Worm (Caenorhabditis elegans) whole organism, early embryonic: Measurements from ENCODE around the gene pgl-2.

Source experiments
- B0310.2 ChIP-seq: sonication (generic microtip); optimal IDR thresholded peaks from 2 replicates; lab custom pipeline; 2016; ENCODE audit warnings: mild to moderate bottlenecking, missing genetic modification characterization, missing compliant biosample characterization
- F13C5.2 ChIP-seq: sonication (generic microtip); optimal IDR thresholded peaks from 2 replicates; lab custom pipeline; 2017; ENCODE audit warnings: mild to moderate bottlenecking, missing genetic modification characterization, inconsistent platforms, missing compliant biosample characterization
- aly-1 ChIP-seq: sonication (generic microtip); optimal IDR thresholded peaks from 2 replicates; lab custom pipeline; 2016; ENCODE audit warnings: missing genetic modification characterization, missing compliant biosample characterization
- ama-1 ChIP-seq: fragments of 150-350 bp; optimal IDR thresholded peaks from 2 replicates; lab custom pipeline; 2014
- ceh-13 ChIP-seq: fragments of 200-800 bp; sonication (Bioruptor generic); optimal IDR thresholded peaks from 2 replicates; lab custom pipeline; 2018; ENCODE audit warnings: mild to moderate bottlenecking, missing genetic modification characterization, missing compliant biosample characterization
- ceh-36 ChIP-seq: sonication (generic microtip); optimal IDR thresholded peaks from 2 replicates; lab custom pipeline; 2016; ENCODE audit warnings: missing genetic modification characterization, inconsistent platforms, missing compliant biosample characterization
- ets-7 ChIP-seq: sonication (generic microtip); optimal IDR thresholded peaks from 2 replicates; lab custom pipeline; 2016; ENCODE audit warnings: missing genotype, missing genetic modification characterization, missing compliant biosample characterization
- flt-1 ChIP-seq: fragments of 200-800 bp; sonication (Bioruptor generic); IDR thresholded peaks from 2 replicates; pipeline ENCODE4 v1.3.6; 2022; ENCODE audit warnings: missing genetic modification characterization, missing compliant biosample characterization
- hmbx-1 ChIP-seq: sonication (generic microtip); optimal IDR thresholded peaks from 2 replicates; lab custom pipeline; 2016; ENCODE audit warnings: mild to moderate bottlenecking, missing genetic modification characterization, missing compliant biosample characterization
- hmg-4 ChIP-seq: fragments of 200-800 bp; sonication (Bioruptor generic); optimal IDR thresholded peaks from 2 replicates; lab custom pipeline; 2018; ENCODE audit warnings: mild to moderate bottlenecking, missing genetic modification characterization, missing compliant biosample characterization
- hnd-1 ChIP-seq: sonication (generic microtip); optimal IDR thresholded peaks from 2 replicates; lab custom pipeline; 2016; ENCODE audit warnings: missing genetic modification characterization, missing compliant biosample characterization
- pes-1 ChIP-seq: fragments of 200-800 bp; sonication (Bioruptor generic); IDR thresholded peaks from 2 replicates; pipeline ENCODE4 v1.3.6; 2022; ENCODE audit warnings: missing genetic modification reagents, missing genetic modification characterization, missing compliant biosample characterization
- scrt-1 ChIP-seq: fragments of 200-800 bp; sonication (Bioruptor generic); IDR thresholded peaks from 2 replicates; pipeline ENCODE4 v1.3.6; 2022; ENCODE audit warnings: missing genetic modification characterization, missing compliant biosample characterization
- sea-1 ChIP-seq: fragments of 200-800 bp; sonication (Bioruptor generic); conservative IDR thresholded peaks from 2 replicates; pipeline ENCODE4 v1.3.6; 2022; ENCODE audit warnings: missing genetic modification characterization, missing compliant biosample characterization
- tbx-11 ChIP-seq: fragments of 200-800 bp; sonication (Bioruptor generic); IDR thresholded peaks from 2 replicates; pipeline ENCODE4 v1.3.6; 2022; ENCODE audit warnings: missing genetic modification characterization, missing compliant biosample characterization
- tbx-37 ChIP-seq: fragments of 200-800 bp; sonication (Bioruptor generic); conservative IDR thresholded peaks from 2 replicates; pipeline ENCODE4 v1.3.6; 2022; ENCODE audit warnings: missing genetic modification reagents, missing genetic modification characterization, missing compliant biosample characterization
- tra-4 ChIP-seq: sonication (generic microtip); optimal IDR thresholded peaks from 2 replicates; lab custom pipeline; 2017; ENCODE audit warnings: missing genetic modification characterization, missing compliant biosample characterization

The pgl-2 gene

ce11 chrIII:8656055-8656454 is 19.2 kb downstream of the pgl-2 start:
- TF ChIP-seq hmbx-1 (no peak), sea-1 (GFP tag; lab: Robert Waterston, UW) (no peak)

DNA sequence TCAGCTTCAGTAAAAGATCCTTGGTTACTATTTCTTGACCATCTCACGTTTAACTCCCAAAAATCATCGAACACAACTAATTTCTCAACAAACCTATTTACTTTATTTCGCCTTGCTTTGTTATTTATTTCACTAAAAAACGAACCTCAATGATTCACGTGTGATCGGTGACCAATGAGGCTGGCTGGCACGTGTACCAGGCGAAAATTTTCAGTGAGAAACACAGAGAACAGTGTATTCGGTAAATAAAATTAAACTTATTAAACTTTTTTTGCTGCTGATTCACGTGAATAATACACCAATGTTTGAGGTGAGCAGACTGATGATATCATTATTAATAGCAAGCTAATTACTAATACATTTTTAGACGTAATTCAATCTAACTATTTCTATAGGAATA is 19.8 kb downstream of the pgl-2 start:
- TF ChIP-seq tra-4 (no peak), aly-1 (tag; lab: Kevin White, UChicago) (no peak), hnd-1 (tag; lab: Kevin White, UChicago) (no peak), hmg-4 (no peak), ceh-13 (GFP tag; lab: Kevin White, UChicago) (no peak), tbx-37 (GFP tag; lab: Robert Waterston, UW) (no peak), B0310.2 (tag; lab: Kevin White, UChicago) (no peak), tbx-11 (no peak), ama-1 (lab: Kevin White, UChicago) (no peak), F13C5.2 (no peak), ets-7 (tag; lab: Kevin White, UChicago) (no peak), ceh-36 (tag; lab: Kevin White, UChicago) (no peak), scrt-1 (GFP tag; lab: Robert Waterston, UW) (no peak), sea-1 (GFP tag; lab: Robert Waterston, UW) (no peak)

- no peak for TF ChIP-seq F13C5.2
- TF ChIP-seq flt-1, result no peak
- TF ChIP-seq tbx-11, result no peak
- no peak for TF ChIP-seq ama-1 (lab: Kevin White, UChicago)
Observed at ce11 chrIII:8654400-8654980, 20.7 kb downstream of the pgl-2 start.

DNA sequence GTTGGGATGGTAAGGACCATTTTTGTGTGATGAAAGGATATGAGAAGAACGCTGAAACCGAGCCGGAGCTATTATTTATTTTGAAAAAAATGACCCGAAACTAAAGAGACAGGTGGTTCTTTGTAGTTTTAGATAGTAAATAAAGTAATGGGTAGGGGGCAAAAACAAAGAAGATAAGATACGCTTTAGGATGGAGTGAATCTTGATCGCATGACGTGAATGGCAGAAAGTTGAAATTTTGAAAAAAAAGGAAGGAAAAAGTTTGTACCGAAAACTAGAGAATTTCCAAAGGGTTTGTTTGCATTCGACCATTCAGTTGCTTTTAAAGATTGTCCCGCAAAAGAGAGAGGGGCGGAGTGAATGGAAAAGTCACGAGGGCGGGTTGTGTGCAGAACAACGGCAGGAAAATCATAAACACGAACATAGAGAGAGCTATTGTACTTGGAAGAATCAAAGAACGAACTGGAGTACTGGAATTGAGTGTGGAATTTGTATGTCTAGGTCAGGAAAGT is 21.3 kb downstream of the pgl-2 start, which contains the start of gene F22B7.9:
F22B7.9 (minus strand) TSS at position 51 of the 512 bp plus-strand sequence.
- TF ChIP-seq hmbx-1 (no peak), ets-7 (tag; lab: Kevin White, UChicago) (no peak), pes-1 (no peak), tbx-11 (no peak), ceh-13 (GFP tag; lab: Kevin White, UChicago) (no peak), tbx-37 (GFP tag; lab: Robert Waterston, UW) (no peak), sea-1 (GFP tag; lab: Robert Waterston, UW) (no peak), F13C5.2 (no peak), hmg-4 (no peak), scrt-1 (GFP tag; lab: Robert Waterston, UW) (no peak), ceh-36 (tag; lab: Kevin White, UChicago) (no peak), flt-1 (no peak), hnd-1 (tag; lab: Kevin White, UChicago) (no peak), tra-4 (no peak), ama-1 (lab: Kevin White, UChicago) (no peak)

DNA sequence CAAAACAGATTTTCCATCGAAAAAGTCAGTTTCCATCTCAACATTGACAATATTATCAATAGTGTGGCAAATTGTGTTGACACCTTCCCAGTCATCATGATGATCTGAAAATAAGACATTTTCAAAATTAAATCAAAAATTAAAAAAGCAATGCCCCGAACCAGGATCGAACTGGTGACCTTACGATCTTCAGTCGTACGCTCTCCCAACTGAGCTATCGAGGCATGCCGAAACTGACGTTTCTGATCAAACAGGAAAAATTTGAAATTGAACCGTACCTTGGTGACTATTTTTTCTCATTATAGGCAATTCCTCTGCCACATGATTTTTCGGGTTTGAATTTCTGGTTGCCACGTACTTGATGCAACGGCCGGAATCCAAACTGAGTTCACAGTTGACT is 21.8 kb downstream of the pgl-2 start:
- TF ChIP-seq ama-1 (lab: Kevin White, UChicago) (no peak), tbx-11 (no peak)

DNA sequence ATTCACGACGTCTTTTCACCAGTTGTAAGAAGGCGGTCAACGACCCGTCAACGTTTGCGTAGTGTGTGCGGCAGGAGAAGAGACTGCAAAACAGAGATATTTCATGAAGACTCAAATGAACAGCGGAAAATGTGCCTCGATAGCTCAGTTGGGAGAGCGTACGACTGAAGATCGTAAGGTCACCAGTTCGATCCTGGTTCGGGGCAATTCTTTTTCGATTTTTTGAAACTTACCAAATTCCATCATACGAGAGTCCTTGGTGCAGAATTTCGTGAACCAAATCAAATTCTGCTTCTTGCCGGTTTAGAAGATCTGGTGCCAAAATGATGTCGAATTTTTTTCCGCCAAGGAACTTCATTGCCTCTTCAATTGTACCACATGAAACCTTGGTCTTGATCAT is 22.3 kb downstream of the pgl-2 start:
- TF ChIP-seq hnd-1 (tag; lab: Kevin White, UChicago), result peak; percentile 35
- TF ChIP-seq B0310.2 (tag; lab: Kevin White, UChicago), result peak; percentile 21
- peak; percentile 47 for TF ChIP-seq ceh-13 (GFP tag; lab: Kevin White, UChicago)
- peak; percentile 68 for TF ChIP-seq hmg-4
- 0 out of 2 replicates have a peak, but pooled peaks have one; percentile 56 for TF ChIP-seq sea-1 (GFP tag; lab: Robert Waterston, UW)
- no peak for TF ChIP-seq tra-4
- TF ChIP-seq ets-7 (tag; lab: Kevin White, UChicago), result no peak
- peak; percentile 24 for TF ChIP-seq hmbx-1
- no peak for TF ChIP-seq aly-1 (tag; lab: Kevin White, UChicago)
- TF ChIP-seq pes-1, result peak; percentile 80
- TF ChIP-seq ceh-36 (tag; lab: Kevin White, UChicago), result peak; percentile 19
- no peak for TF ChIP-seq ama-1 (lab: Kevin White, UChicago)
- peak; percentile 72 for TF ChIP-seq flt-1
- peak; percentile 43 for TF ChIP-seq F13C5.2
- no peak for TF ChIP-seq tbx-37 (GFP tag; lab: Robert Waterston, UW)
- TF ChIP-seq tbx-11, result peak; percentile 70; the same call in 1 of the 2 replicates
- peak; percentile 63; the same call in 1 of the 2 replicates for TF ChIP-seq scrt-1 (GFP tag; lab: Robert Waterston, UW)

DNA sequence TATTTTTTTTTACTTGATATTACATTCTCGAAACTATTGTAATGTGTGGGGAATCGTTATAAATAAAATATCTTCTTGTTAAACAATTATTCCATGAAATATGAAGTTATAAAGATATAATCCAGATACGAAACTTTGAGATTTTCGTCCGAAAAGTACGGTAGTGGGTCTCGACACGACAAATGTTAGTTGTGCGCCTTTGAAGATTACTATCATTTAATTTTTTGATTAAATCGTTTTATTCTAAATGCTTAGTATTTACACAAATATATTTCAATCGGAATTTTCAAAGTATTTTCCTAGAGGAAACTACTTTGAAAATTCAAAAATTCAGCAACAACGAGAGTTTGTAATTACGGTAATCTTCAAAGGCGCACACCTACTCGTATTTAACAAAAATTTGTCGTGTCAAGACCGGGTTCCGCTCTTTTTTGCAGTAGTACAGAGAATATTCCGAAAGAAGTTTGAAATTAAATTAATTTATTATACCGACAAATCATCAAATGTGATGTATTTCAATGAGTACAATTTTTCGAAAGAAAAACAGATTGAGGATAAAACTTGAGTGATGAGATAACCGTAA is 23.0 kb downstream of the pgl-2 start:
- TF ChIP-seq tbx-37 (GFP tag; lab: Robert Waterston, UW), result no peak

ce11 chrIII:8650235-8650817 is 24.9 kb downstream of the pgl-2 start, which contains the start of gene flp-23:
Gene flp-23 (plus strand): TSS chrIII:8650767.
- TF ChIP-seq sea-1 (GFP tag; lab: Robert Waterston, UW) (peak; percentile 89), F13C5.2 (peak; percentile 87), hmg-4 (peak; percentile 85), aly-1 (tag; lab: Kevin White, UChicago) (peak; percentile 88), tra-4 (peak; percentile 59), ama-1 (lab: Kevin White, UChicago) (no peak), tbx-11 (peak; percentile 74), flt-1 (peak; percentile 87), B0310.2 (tag; lab: Kevin White, UChicago) (peak; percentile 45), ceh-36 (tag; lab: Kevin White, UChicago) (peak; percentile 79), scrt-1 (GFP tag; lab: Robert Waterston, UW) (peak; percentile 90), tbx-37 (GFP tag; lab: Robert Waterston, UW) (peak; percentile 80; the same call in 1 of the 2 replicates), pes-1 (peak; percentile 91), hmbx-1 (peak; percentile 48), hnd-1 (tag; lab: Kevin White, UChicago) (peak; percentile 60), ceh-13 (GFP tag; lab: Kevin White, UChicago) (peak; percentile 69), ets-7 (tag; lab: Kevin White, UChicago) (peak; percentile 58)
